Worm (Caenorhabditis elegans) whole organism, young adult: ENCODE data around the gene col-168.

Experiments used
- B0019.2 ChIP-seq: fragments of 200-800 bp; sonication (Bioruptor generic); conservative IDR thresholded peaks from 2 replicates; pipeline ENCODE4 v1.3.6; 2022; ENCODE audit warnings: missing genetic modification reagents, missing genetic modification characterization, missing compliant biosample characterization
- B0035.1 ChIP-seq: sonication (generic microtip); optimal IDR thresholded peaks from 2 replicates; lab custom pipeline; 2016; ENCODE audit warnings: missing genetic modification characterization, mild to moderate bottlenecking, missing compliant biosample characterization, missing genotype, missing genetic modification reagents
- B0261.1 ChIP-seq: sonication (generic microtip); optimal IDR thresholded peaks from 2 replicates; lab custom pipeline; 2016; ENCODE audit warnings: mild to moderate bottlenecking, missing genetic modification characterization, moderate library complexity, missing compliant biosample characterization
- F10E7.11 ChIP-seq: sonication (generic microtip); optimal IDR thresholded peaks from 2 replicates; lab custom pipeline; 2017; ENCODE audit warnings: mild to moderate bottlenecking, missing genetic modification characterization, moderate library complexity, missing compliant biosample characterization
- F22D6.2 ChIP-seq: sonication (generic microtip); optimal IDR thresholded peaks from 2 replicates; lab custom pipeline; 2016; ENCODE audit warnings: mild to moderate bottlenecking, missing genetic modification characterization, missing compliant biosample characterization
- F33H1.4 ChIP-seq: fragments of 200-800 bp; sonication (Bioruptor generic); IDR thresholded peaks from 2 replicates; pipeline ENCODE4 v1.3.6; 2022; ENCODE audit warnings: missing genetic modification reagents, missing genetic modification characterization, missing compliant biosample characterization
- F37B4.10 ChIP-seq: fragments of 200-800 bp; sonication (Bioruptor generic); IDR thresholded peaks from 2 replicates; pipeline ENCODE4 v1.3.6; 2022; ENCODE audit warnings: missing genetic modification characterization, missing compliant biosample characterization
- F49E8.2 ChIP-seq: sonication (generic microtip); optimal IDR thresholded peaks from 3 replicates; lab custom pipeline; 2017; ENCODE audit warnings: missing genetic modification characterization, mild to moderate bottlenecking, missing compliant biosample characterization, antibody characterized with exemption, moderate library complexity; ENCODE audit not compliant: insufficient read depth
- F57A8.1 ChIP-seq: fragments of 200-800 bp; sonication (Bioruptor generic); optimal IDR thresholded peaks from 2 replicates; lab custom pipeline; 2018; ENCODE audit warnings: mild to moderate bottlenecking, missing genetic modification characterization, moderate library complexity, missing compliant biosample characterization
- akir-1 ChIP-seq: fragments of 200-800 bp; sonication (Bioruptor generic); optimal IDR thresholded peaks from 2 replicates; lab custom pipeline; 2018; ENCODE audit warnings: mild to moderate bottlenecking, missing genetic modification characterization, moderate library complexity, missing compliant biosample characterization
- ama-1 ChIP-seq, 3 experiments: fragments of 150-350 bp in 1 of 3; sonication (generic microtip) in 2 of 3; optimal IDR thresholded peaks; 2 replicates each; lab custom pipeline; 2014 to 2018; ENCODE audit warnings: missing biosample characterization in 2 of 3, missing genetic modification characterization in 2 of 3, missing genetic modification reagents in 2 of 3
- atf-7 ChIP-seq: sonication (generic microtip); optimal IDR thresholded peaks from 2 replicates; lab custom pipeline; 2017; ENCODE audit warnings: mild to moderate bottlenecking, missing genetic modification characterization, missing compliant biosample characterization
- bed-2 ChIP-seq: fragments of 200-800 bp; sonication (Bioruptor generic); IDR thresholded peaks from 2 replicates; pipeline ENCODE4 v1.3.6; 2022; ENCODE audit warnings: missing genetic modification reagents, missing genetic modification characterization, missing compliant biosample characterization
- egrh-3 ChIP-seq: fragments of 200-800 bp; sonication (Bioruptor generic); IDR thresholded peaks from 2 replicates; pipeline ENCODE4 v1.3.6; 2022; ENCODE audit warnings: missing genetic modification reagents, missing genetic modification characterization, missing compliant biosample characterization
- hlh-26 ChIP-seq: fragments of 200-800 bp; sonication (Bioruptor generic); conservative IDR thresholded peaks from 2 replicates; pipeline ENCODE4 v1.3.6; 2022; ENCODE audit warnings: missing genetic modification reagents, missing genetic modification characterization, missing compliant biosample characterization
- lag-1 ChIP-seq: fragments of 200-800 bp; sonication (Bioruptor generic); IDR thresholded peaks from 2 replicates; pipeline ENCODE4 v1.3.6; 2022; ENCODE audit warnings: missing genetic modification reagents, missing genetic modification characterization, missing compliant biosample characterization
- mel-28 ChIP-seq: sonication (generic microtip); optimal IDR thresholded peaks from 2 replicates; lab custom pipeline; 2016; ENCODE audit warnings: borderline replicate concordance, mild to moderate bottlenecking, missing genetic modification characterization, missing compliant biosample characterization
- mxl-1 ChIP-seq: sonication (generic microtip); optimal IDR thresholded peaks from 2 replicates; lab custom pipeline; 2016; ENCODE audit warnings: missing genetic modification characterization, missing compliant biosample characterization
- nhr-90 ChIP-seq: sonication (generic microtip); optimal IDR thresholded peaks from 2 replicates; lab custom pipeline; 2016; ENCODE audit warnings: missing genotype, mild to moderate bottlenecking, missing genetic modification characterization, missing compliant biosample characterization
- sdz-38 ChIP-seq: sonication (generic microtip); optimal IDR thresholded peaks from 2 replicates; lab custom pipeline; 2016; ENCODE audit warnings: missing genotype, missing genetic modification characterization, missing compliant biosample characterization
- snpc-1.3 ChIP-seq: sonication (generic microtip); optimal IDR thresholded peaks from 2 replicates; lab custom pipeline; 2017; ENCODE audit warnings: missing genetic modification characterization, mild to moderate bottlenecking, missing compliant biosample characterization, antibody characterized with exemption, moderate library complexity, missing genotype, missing genetic modification reagents; ENCODE audit not compliant: insufficient read depth
- snpc-3.4 ChIP-seq: sonication (generic microtip); optimal IDR thresholded peaks from 2 replicates; lab custom pipeline; 2017; ENCODE audit warnings: missing genetic modification characterization, mild to moderate bottlenecking, missing compliant biosample characterization, antibody characterized with exemption, moderate library complexity, missing genotype, missing genetic modification reagents
- tbp1 ChIP-seq: fragments of 200-800 bp; sonication (Bioruptor generic); optimal IDR thresholded peaks from 2 replicates; lab custom pipeline; 2018; ENCODE audit warnings: mild to moderate bottlenecking, missing genetic modification characterization, missing compliant biosample characterization
- unc-130 ChIP-seq: sonication (generic microtip); optimal IDR thresholded peaks from 2 replicates; lab custom pipeline; 2016; ENCODE audit warnings: missing genetic modification reagents, missing genetic modification characterization, missing compliant biosample characterization
- unc-62 ChIP-seq: fragments of 150-350 bp; optimal IDR thresholded peaks from 2 replicates; lab custom pipeline; 2014; ENCODE audit warnings: missing biosample characterization, missing genetic modification reagents, missing genetic modification characterization
- ztf-22 ChIP-seq: fragments of 200-800 bp; sonication (Bioruptor generic); optimal IDR thresholded peaks from 2 replicates; lab custom pipeline; 2018; ENCODE audit warnings: mild to moderate bottlenecking, missing genetic modification characterization, moderate library complexity, missing compliant biosample characterization
- ztf-25 ChIP-seq: fragments of 200-800 bp; sonication (Bioruptor generic); IDR thresholded peaks from 2 replicates; pipeline ENCODE4 v1.3.6; 2022; ENCODE audit warnings: missing genetic modification reagents, missing genetic modification characterization, missing compliant biosample characterization
- ztf-6 ChIP-seq: fragments of 200-800 bp; sonication (Bioruptor generic); IDR thresholded peaks from 2 replicates; pipeline ENCODE4 v1.3.6; 2022; ENCODE audit warnings: missing genetic modification reagents, missing genetic modification characterization, missing compliant biosample characterization

col-168 gene

ce11 chrX:6296402-6296844 lies 29.8 kb upstream of the col-168 start (continued):
- peak; percentile 58 for TF ChIP-seq unc-62 (GFP tag; lab: Kevin White, UChicago)
- TF ChIP-seq F57A8.1 (GFP tag; lab: Kevin White, UChicago): peak; percentile 86
- TF ChIP-seq ztf-6 (GFP tag; lab: Robert Waterston, UW): peak; percentile 88
- 0 out of 2 replicates have a peak, but pooled peaks have one; percentile 58 for TF ChIP-seq ztf-25 (GFP tag; lab: Robert Waterston, UW)

- TF ChIP-seq B0035.1 (tag; lab: Kevin White, UChicago) (no peak), ama-1 (optimal IDR thresholded peaks at IDR 0.05; lab: Kevin White, UChicago) (no peak), ama-1 (GFP tag; optimal IDR thresholded peaks at IDR 0.05; lab: Kevin White, UChicago) (no peak), B0019.2 (GFP tag; lab: Robert Waterston, UW) (no peak), sdz-38 (tag; lab: Kevin White, UChicago) (no peak), lag-1 (no peak)
These were observed 26.4 kb upstream of the col-168 start, which contains the start of gene cest-16 for ce11 chrX:6299641-6300240. Gene cest-16, plus strand, starts transcription at chrX:6299942.

- TF ChIP-seq snpc-3.4 (no peak), ztf-22 (GFP tag; lab: Kevin White, UChicago) (no peak), B0261.1 (tag; lab: Kevin White, UChicago) (no peak), egrh-3 (no peak), F33H1.4 (GFP tag; lab: Robert Waterston, UW) (no peak), F49E8.2 (tag; lab: Kevin White, UChicago) (no peak), nhr-90 (tag; lab: Kevin White, UChicago) (no peak), akir-1 (GFP tag; lab: Kevin White, UChicago) (no peak), mxl-1 (tag; lab: Kevin White, UChicago) (no peak)
- TF ChIP-seq, all 124 proteins: peak for 0
These were observed 14.8 kb upstream of the col-168 start, which contains the start of gene npr-38 for ce11 chrX:6311391-6311790. Gene npr-38, plus strand, starts transcription at chrX:6311691.

- TF ChIP-seq F33H1.4 (GFP tag; lab: Robert Waterston, UW) (no peak), snpc-1.3 (tag; lab: Kevin White, UChicago) (no peak), lag-1 (no peak), F37B4.10 (GFP tag; lab: Robert Waterston, UW) (no peak), tbp1 (no peak), mxl-1 (tag; lab: Kevin White, UChicago) (no peak), hlh-26 (GFP tag; lab: Robert Waterston, UW) (no peak), bed-2 (GFP tag; lab: Robert Waterston, UW) (no peak), atf-7 (tag; lab: Kevin White, UChicago) (no peak), sdz-38 (tag; lab: Kevin White, UChicago) (no peak), ama-1 (optimal IDR thresholded peaks at IDR 0.05; lab: Kevin White, UChicago) (no peak), ama-1 (GFP tag; optimal IDR thresholded peaks at IDR 0.05; lab: Kevin White, UChicago) (no peak), F10E7.11 (no peak)
These were observed 7.4 kb upstream of the col-168 start for ce11 chrX:6318803-6319202.

ce11 chrX:6319546-6319945 lies 6.6 kb upstream of the col-168 start, which contains the start of gene chtb-3:
Gene chtb-3, minus strand, starts transcription at chrX:6319646.
- TF ChIP-seq unc-130: no peak
- TF ChIP-seq F33H1.4 (GFP tag; lab: Robert Waterston, UW): no peak
- no peak for TF ChIP-seq mxl-1 (tag; lab: Kevin White, UChicago)
- TF ChIP-seq unc-62 (GFP tag; lab: Kevin White, UChicago): no peak
- TF ChIP-seq F22D6.2 (tag; lab: Kevin White, UChicago): no peak
- no peak for TF ChIP-seq mel-28
